Worm (Caenorhabditis elegans) whole organism, young adult: ENCODE results near the gene F55G7.4.
"Not testable (repeated sequence)": the region's sequence is repeated elsewhere in the genome, so short reads cannot be mapped to it uniquely, and the experiment has no call there.

Experiments used
- F49E8.2 ChIP-seq: sonication (generic microtip); optimal IDR thresholded peaks from 3 replicates; lab custom pipeline; 2017; ENCODE audit warnings: missing genetic modification characterization, mild to moderate bottlenecking, missing compliant biosample characterization, antibody characterized with exemption, moderate library complexity; ENCODE audit not compliant: insufficient read depth
- F52B5.7 ChIP-seq: sonication (generic microtip); optimal IDR thresholded peaks from 2 replicates; lab custom pipeline; 2016; ENCODE audit warnings: mild to moderate bottlenecking, missing genetic modification characterization, missing compliant biosample characterization
- Y56A3A.18 ChIP-seq: fragments of 200-800 bp; sonication (Bioruptor generic); IDR thresholded peaks from 2 replicates; pipeline ENCODE4 v1.3.6; 2022; ENCODE audit warnings: missing genetic modification reagents, missing genetic modification characterization, missing compliant biosample characterization
- chd-7 ChIP-seq: sonication (generic microtip); optimal IDR thresholded peaks from 2 replicates; lab custom pipeline; 2016; ENCODE audit warnings: mild to moderate bottlenecking, missing genetic modification characterization, moderate library complexity, missing compliant biosample characterization
- egrh-3 ChIP-seq: fragments of 200-800 bp; sonication (Bioruptor generic); IDR thresholded peaks from 2 replicates; pipeline ENCODE4 v1.3.6; 2022; ENCODE audit warnings: missing genetic modification reagents, missing genetic modification characterization, missing compliant biosample characterization
- lsl-1 ChIP-seq: fragments of 200-800 bp; sonication (Bioruptor generic); optimal IDR thresholded peaks from 2 replicates; lab custom pipeline; 2018; ENCODE audit warnings: mild to moderate bottlenecking, missing genetic modification characterization, moderate library complexity, missing compliant biosample characterization
- tlf-1 ChIP-seq: fragments of 200-800 bp; sonication (Bioruptor generic); optimal IDR thresholded peaks from 2 replicates; lab custom pipeline; 2018; ENCODE audit warnings: mild to moderate bottlenecking, missing genetic modification characterization, missing compliant biosample characterization
- ztf-18 ChIP-seq: sonication (generic microtip); optimal IDR thresholded peaks from 2 replicates; lab custom pipeline; 2016; ENCODE audit warnings: missing genotype, mild to moderate bottlenecking, missing genetic modification characterization, missing compliant biosample characterization

- TF ChIP-seq tlf-1; chd-7 (tag; lab: Kevin White, UChicago); Y56A3A.18 (GFP tag; lab: Robert Waterston, UW); egrh-3 (GFP tag; lab: Robert Waterston, UW); F52B5.7; F49E8.2; lsl-1 (GFP tag; lab: Kevin White, UChicago); ztf-18 (tag; lab: Kevin White, UChicago): not testable (repeated sequence)
Observed at ce11 chrX:11961103-11961502, 33.4 kb downstream of the F55G7.4 start, which contains the start of gene C49F5.13.
